Fruit fly (Drosophila melanogaster) whole organism: ENCODE measurements around the gene CG8292.

Experiments
- Dll ChIP-seq: fragments of >200 bp; optimal IDR thresholded peaks from 2 replicates; lab custom pipeline; 2017
- usp ChIP-seq: fragments of >200 bp; optimal IDR thresholded peaks from 2 replicates; lab custom pipeline; 2017; ENCODE audit warnings: missing biosample characterization, missing genetic modification characterization, mixed read lengths

dm6 chr2L:8266145-8266544, 48.3 kb upstream of the CG8292 start:
- TF ChIP-seq usp (GFP tag; lab: Kevin White, UChicago) (no peak), Dll (no peak)
